Worm (Caenorhabditis elegans) whole organism, L2 larva: ENCODE results near the gene srbc-23.

Experiments used
- C34F6.9 ChIP-seq: fragments of 150-350 bp; optimal IDR thresholded peaks from 2 replicates; lab custom pipeline; 2014; ENCODE audit warnings: missing biosample characterization, missing genetic modification characterization
- F13H6.1 ChIP-seq: sonication (generic microtip); optimal IDR thresholded peaks from 2 replicates; lab custom pipeline; 2016; ENCODE audit warnings: missing genetic modification characterization, missing compliant biosample characterization
- R02D3.7 ChIP-seq: fragments of 150-350 bp; optimal IDR thresholded peaks from 2 replicates; lab custom pipeline; 2014; ENCODE audit warnings: missing biosample characterization, missing genetic modification characterization
- Y55F3AM.14 ChIP-seq: fragments of 200-800 bp; sonication (Bioruptor generic); optimal IDR thresholded peaks from 2 replicates; lab custom pipeline; 2018; ENCODE audit warnings: mild to moderate bottlenecking, missing genetic modification characterization, missing compliant biosample characterization
- ZK546.5 ChIP-seq: sonication (generic microtip); optimal IDR thresholded peaks from 2 replicates; lab custom pipeline; 2017; ENCODE audit warnings: missing biosample characterization, missing genetic modification characterization
- aly-2 ChIP-seq: fragments of 150-350 bp; optimal IDR thresholded peaks from 2 replicates; lab custom pipeline; 2014; ENCODE audit warnings: missing biosample characterization, missing genetic modification characterization
- ama-1 ChIP-seq: fragments of 150-350 bp; optimal IDR thresholded peaks from 2 replicates; lab custom pipeline; 2018; ENCODE audit warnings: inconsistent platforms
- blmp-1 ChIP-seq: sonication (generic microtip); optimal IDR thresholded peaks from 2 replicates; lab custom pipeline; 2017; ENCODE audit warnings: missing genetic modification characterization, mild to moderate bottlenecking, missing compliant biosample characterization, antibody characterized with exemption, moderate library complexity; ENCODE audit not compliant: insufficient read depth
- ceh-16 ChIP-seq: fragments of 150-350 bp; optimal IDR thresholded peaks from 2 replicates; lab custom pipeline; 2014; ENCODE audit warnings: missing biosample characterization, missing genetic modification characterization
- crh-2 ChIP-seq: sonication (generic microtip); optimal IDR thresholded peaks from 2 replicates; lab custom pipeline; 2017; ENCODE audit warnings: missing biosample characterization, missing genetic modification characterization
- elt-1 ChIP-seq: fragments of 150-350 bp; optimal IDR thresholded peaks from 2 replicates; lab custom pipeline; 2014; ENCODE audit warnings: missing biosample characterization, missing genetic modification characterization
- fos-1 ChIP-seq: fragments of 150-350 bp; optimal IDR thresholded peaks from 2 replicates; lab custom pipeline; 2014; ENCODE audit warnings: missing biosample characterization, missing genetic modification characterization
- gmeb-1 ChIP-seq: fragments of 150-350 bp; optimal IDR thresholded peaks from 2 replicates; lab custom pipeline; 2014; ENCODE audit warnings: missing biosample characterization, missing genetic modification characterization
- lin-11 ChIP-seq: fragments of 150-350 bp; sonication (generic microtip); optimal IDR thresholded peaks from 2 replicates; lab custom pipeline; 2014; ENCODE audit warnings: missing biosample characterization, missing genetic modification characterization, inconsistent platforms, mixed read lengths
- mab-5 ChIP-seq: fragments of 150-350 bp; optimal IDR thresholded peaks from 2 replicates; lab custom pipeline; 2014; ENCODE audit warnings: missing biosample characterization, missing genetic modification characterization
- mbf-1 ChIP-seq: sonication (generic microtip); optimal IDR thresholded peaks from 2 replicates; lab custom pipeline; 2017; ENCODE audit warnings: missing biosample characterization, missing genetic modification characterization
- mdl-1 ChIP-seq, 2 experiments: fragments of 150-350 bp in 1 of 2; sonication (generic microtip) in 1 of 2; optimal IDR thresholded peaks; 2 replicates each; lab custom pipeline; 2017; ENCODE audit warnings: missing biosample characterization in 2 of 2, missing genetic modification characterization in 2 of 2
- nhr-10 ChIP-seq: sonication (generic microtip); optimal IDR thresholded peaks from 2 replicates; lab custom pipeline; 2017; ENCODE audit warnings: missing biosample characterization, missing genetic modification characterization
- nhr-11 ChIP-seq: fragments of 150-350 bp; optimal IDR thresholded peaks from 2 replicates; lab custom pipeline; 2014; ENCODE audit warnings: missing biosample characterization, missing genetic modification characterization
- nhr-12 ChIP-seq: fragments of 150-350 bp; optimal IDR thresholded peaks from 2 replicates; lab custom pipeline; 2014; ENCODE audit warnings: missing biosample characterization, missing genetic modification characterization
- nhr-129 ChIP-seq: fragments of 150-350 bp; optimal IDR thresholded peaks from 2 replicates; lab custom pipeline; 2014; ENCODE audit warnings: missing biosample characterization, missing genetic modification characterization
- nhr-21 ChIP-seq: fragments of 150-350 bp; optimal IDR thresholded peaks from 2 replicates; lab custom pipeline; 2014; ENCODE audit warnings: missing biosample characterization, missing genetic modification characterization
- nhr-237 ChIP-seq: fragments of 150-350 bp; optimal IDR thresholded peaks from 2 replicates; lab custom pipeline; 2014; ENCODE audit warnings: missing biosample characterization, missing genetic modification characterization
- nhr-25 ChIP-seq: fragments of 150-350 bp; sonication (generic microtip); optimal IDR thresholded peaks from 3 replicates; lab custom pipeline; 2014; ENCODE audit warnings: missing biosample characterization, missing genetic modification characterization
- nhr-6 ChIP-seq: fragments of 150-350 bp; optimal IDR thresholded peaks from 2 replicates; lab custom pipeline; 2014; ENCODE audit warnings: missing biosample characterization, missing genetic modification characterization
- nhr-77 ChIP-seq: fragments of 150-350 bp; optimal IDR thresholded peaks from 2 replicates; lab custom pipeline; 2014; ENCODE audit warnings: missing biosample characterization, missing genetic modification characterization
- peb-1 ChIP-seq: fragments of 150-350 bp; optimal IDR thresholded peaks from 2 replicates; lab custom pipeline; 2014; ENCODE audit warnings: missing biosample characterization, missing genetic modification characterization
- sem-4 ChIP-seq: fragments of 150-350 bp; optimal IDR thresholded peaks from 2 replicates; lab custom pipeline; 2014; ENCODE audit warnings: missing biosample characterization, missing genetic modification reagents, missing genetic modification characterization
- skn-1 ChIP-seq: sonication (generic microtip); optimal IDR thresholded peaks from 2 replicates; lab custom pipeline; 2017; ENCODE audit warnings: missing biosample characterization, missing genetic modification characterization
- sma-9 ChIP-seq, 2 experiments: fragments of 150-350 bp in 1 of 2; sonication (generic microtip) in 1 of 2; optimal IDR thresholded peaks; 2 replicates each; lab custom pipeline; 2014 to 2016; ENCODE audit warnings: missing genetic modification characterization in 2 of 2, mild to moderate bottlenecking in 1 of 2, missing biosample characterization in 1 of 2, missing compliant biosample characterization in 1 of 2, missing genetic modification reagents in 1 of 2, moderate library complexity in 1 of 2
- unc-55 ChIP-seq: fragments of 150-350 bp; sonication (generic microtip); optimal IDR thresholded peaks from 3 replicates; lab custom pipeline; 2014; ENCODE audit warnings: missing biosample characterization, missing genetic modification reagents, missing genetic modification characterization
- unc-62 ChIP-seq: fragments of 150-350 bp; optimal IDR thresholded peaks from 2 replicates; lab custom pipeline; 2014; ENCODE audit warnings: missing biosample characterization, missing genetic modification reagents, missing genetic modification characterization
- zag-1 ChIP-seq: fragments of 150-350 bp; optimal IDR thresholded peaks from 2 replicates; lab custom pipeline; 2014; ENCODE audit warnings: missing biosample characterization, missing genetic modification characterization
- ztf-11 ChIP-seq: sonication (generic microtip); optimal IDR thresholded peaks from 2 replicates; lab custom pipeline; 2017; ENCODE audit warnings: missing biosample characterization, missing genetic modification characterization
- ztf-4 ChIP-seq: fragments of 150-350 bp; optimal IDR thresholded peaks from 2 replicates; lab custom pipeline; 2014; ENCODE audit warnings: missing biosample characterization, missing genetic modification characterization

srbc-23 gene

ce11 chrV:2153274-2153673 is at the start of gene srbc-23:
srbc-23 (plus strand) TSS chrV:2153574.
- TF ChIP-seq ama-1: no peak
- TF ChIP-seq nhr-77 (tag; lab: Kevin White, UChicago): no peak
- no peak for TF ChIP-seq skn-1 (tag; lab: Kevin White, UChicago)
- TF ChIP-seq sem-4 (tag; lab: Kevin White, UChicago): no peak

DNA sequence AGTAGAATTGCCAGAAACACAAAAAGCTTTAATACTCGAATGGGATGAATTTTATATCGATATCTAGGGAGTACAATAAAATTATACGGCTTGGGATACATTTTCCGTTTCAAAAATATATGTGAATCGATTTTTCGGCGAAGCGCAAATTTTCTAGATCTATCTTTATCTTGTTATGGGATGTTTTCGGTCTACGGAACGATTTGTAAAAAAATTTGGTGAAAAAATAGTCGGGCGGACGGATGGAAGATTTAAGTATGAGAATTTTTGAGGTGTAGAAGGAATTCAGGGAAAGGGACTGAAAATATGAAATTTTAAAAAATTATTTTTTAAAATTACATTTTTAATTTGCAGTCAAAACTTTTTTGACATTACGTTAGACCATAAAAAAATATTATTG is 47.4 kb upstream of the srbc-23 start, which contains the start of gene F22F7.4:
Gene F22F7.4 (minus strand): TSS at position 101 of the 400 bp plus-strand sequence.
- TF ChIP-seq unc-62 (GFP tag; lab: Kevin White, UChicago) (no peak), elt-1 (tag; lab: Kevin White, UChicago) (no peak), mdl-1 (tag; optimal IDR thresholded peaks at IDR 0.05; lab: Kevin White, UChicago) (no peak), ztf-11 (tag; lab: Kevin White, UChicago) (no peak), nhr-11 (no peak), C34F6.9 (tag; lab: Kevin White, UChicago) (no peak), skn-1 (tag; lab: Kevin White, UChicago) (no peak), ZK546.5 (no peak), nhr-25 (tag; lab: Kevin White, UChicago) (no peak)

ce11 chrV:2109295-2109694 is 44.1 kb upstream of the srbc-23 start, which contains the start of gene ckb-4:
ckb-4 (minus strand) TSS chrV:2109434.
- TF ChIP-seq aly-2 (tag; lab: Kevin White, UChicago): no peak
- TF ChIP-seq crh-2 (tag; lab: Kevin White, UChicago): peak; percentile 29
- TF ChIP-seq C34F6.9 (tag; lab: Kevin White, UChicago): peak; percentile 71
- TF ChIP-seq nhr-21: no peak
- TF ChIP-seq nhr-129 (tag; lab: Kevin White, UChicago): peak; percentile 47
- no peak for TF ChIP-seq R02D3.7
- TF ChIP-seq unc-55: peak; percentile 31
- TF ChIP-seq gmeb-1 (tag; lab: Kevin White, UChicago): peak; percentile 4
- peak; percentile 46 for TF ChIP-seq sma-9 (GFP tag; optimal IDR thresholded peaks at IDR 0.05; lab: Kevin White, UChicago)
- TF ChIP-seq sma-9 (tag; optimal IDR thresholded peaks at IDR 0.05; lab: Kevin White, UChicago): no peak
- no peak for TF ChIP-seq peb-1 (tag; lab: Kevin White, UChicago)
- no peak for TF ChIP-seq nhr-25 (tag; lab: Kevin White, UChicago)
- peak; percentile 36 for TF ChIP-seq fos-1 (tag; lab: Kevin White, UChicago)
- TF ChIP-seq, all 48 proteins: peak for 7

ce11 chrV:2110368-2110767 is 43.0 kb upstream of the srbc-23 start, which contains the start of gene F22F7.3:
F22F7.3 (plus strand) TSS chrV:2110668.
- TF ChIP-seq nhr-129 (tag; lab: Kevin White, UChicago) (no peak), mab-5 (tag; lab: Kevin White, UChicago) (no peak), crh-2 (tag; lab: Kevin White, UChicago) (no peak), mbf-1 (no peak), blmp-1 (tag; lab: Kevin White, UChicago) (no peak), zag-1 (tag; lab: Kevin White, UChicago) (no peak), C34F6.9 (tag; lab: Kevin White, UChicago) (no peak), ztf-4 (tag; lab: Kevin White, UChicago) (no peak), nhr-21 (no peak), ama-1 (no peak), ztf-11 (tag; lab: Kevin White, UChicago) (no peak), skn-1 (tag; lab: Kevin White, UChicago) (no peak), F13H6.1 (tag; lab: Kevin White, UChicago) (no peak), lin-11 (no peak), nhr-10 (tag; lab: Kevin White, UChicago) (no peak), nhr-237 (tag; lab: Kevin White, UChicago) (no peak), nhr-11 (no peak), nhr-12 (tag; lab: Kevin White, UChicago) (no peak)
- TF ChIP-seq, all 48 proteins: peak for 0

DNA sequence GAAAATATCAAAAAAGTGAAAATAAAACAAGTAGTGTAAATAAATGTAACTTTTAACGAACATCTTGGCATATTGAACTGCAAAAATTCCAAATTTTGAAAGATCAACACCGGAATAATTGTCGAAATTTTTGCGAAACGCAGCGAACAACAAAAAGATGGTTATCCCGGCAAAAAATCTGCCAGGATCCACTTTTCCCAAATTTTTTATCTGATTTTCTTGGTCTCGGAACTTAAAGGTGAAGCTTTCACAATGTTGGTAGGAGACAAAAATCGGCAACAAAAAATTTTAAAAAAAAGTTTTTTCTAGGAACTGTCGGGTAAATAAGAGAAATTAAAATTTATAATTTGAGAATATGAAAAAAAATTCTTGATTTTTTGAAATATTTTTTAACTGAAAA is 34.8 kb upstream of the srbc-23 start, which contains the start of gene bgnt-1.2:
Gene bgnt-1.2 (minus strand): TSS at position 101 of the 400 bp plus-strand sequence.
- TF ChIP-seq sem-4 (tag; lab: Kevin White, UChicago) (no peak), mdl-1 (tag; optimal IDR thresholded peaks at IDR 0.05; lab: Kevin White, UChicago) (no peak), lin-11 (no peak), nhr-6 (tag; lab: Kevin White, UChicago) (no peak), ama-1 (no peak), ceh-16 (tag; lab: Kevin White, UChicago) (no peak), nhr-129 (tag; lab: Kevin White, UChicago) (no peak), skn-1 (tag; lab: Kevin White, UChicago) (no peak), sma-9 (GFP tag; optimal IDR thresholded peaks at IDR 0.05; lab: Kevin White, UChicago) (no peak), sma-9 (tag; optimal IDR thresholded peaks at IDR 0.05; lab: Kevin White, UChicago) (no peak), ztf-11 (tag; lab: Kevin White, UChicago) (no peak), Y55F3AM.14 (GFP tag; lab: Kevin White, UChicago) (no peak), R02D3.7 (no peak)
